Fruit fly (Drosophila melanogaster): Measurements from ENCODE around the gene Clp.

Gene Clp

dm6 chr2L:866950-867744, 47.4 kb downstream of the Clp start (continued):
- TF ChIP-seq CG16779 (GFP tag; IDR thresholded peaks at IDR 0.05) (peak; percentile 87), h (optimal IDR thresholded peaks at IDR 0.05) (no peak), pb (GFP tag; optimal IDR thresholded peaks at IDR 0.05) (peak; percentile 54), CG12155 (GFP tag; optimal IDR thresholded peaks at IDR 0.05) (peak; percentile 89), sisA (GFP tag; IDR thresholded peaks at IDR 0.05) (peak; percentile 95), CG2116 (GFP tag; optimal IDR thresholded peaks at IDR 0.05) (peak; percentile 37), gcm2 (GFP tag; optimal IDR thresholded peaks at IDR 0.05) (peak; percentile 79), unc-4 (GFP tag; IDR thresholded peaks at IDR 0.05; ENCODE audit: partially characterized antibody) (no peak), CG10462 (GFP tag; optimal IDR thresholded peaks at IDR 0.05) (peak; percentile 84), Drgx (GFP tag; IDR thresholded peaks at IDR 0.05) (peak; percentile 97), NK7.1 (GFP tag; optimal IDR thresholded peaks at IDR 0.05) (peak; percentile 83), Spps (tag; optimal IDR thresholded peaks at IDR 0.05) (peak; percentile 75), aop (GFP tag; IDR thresholded peaks at IDR 0.05) (peak; percentile 63; the same call in 1 of the 2 replicates), HLH4C (GFP tag; IDR thresholded peaks at IDR 0.05; ENCODE audit: partially characterized antibody) (no peak; the same call in 2 of the 3 replicates), CG11456 (GFP tag; IDR thresholded peaks at IDR 0.05) (peak; percentile 95), Stat92E (GFP tag; optimal IDR thresholded peaks at IDR 0.05) (peak in 1 of 3 experiments; percentile 66), trh (GFP tag; optimal IDR thresholded peaks at IDR 0.05) (peak; percentile 69), tin (GFP tag; optimal IDR thresholded peaks at IDR 0.05) (peak; percentile 93), Ptx1 (GFP tag; IDR thresholded peaks at IDR 0.05) (peak; percentile 96), Meics (GFP tag; optimal IDR thresholded peaks at IDR 0.05) (peak; percentile 93), Trl (optimal IDR thresholded peaks at IDR 0.05) (peak; percentile 41), Trl (GFP tag; optimal IDR thresholded peaks at IDR 0.05) (peak; percentile 91), CG3163 (GFP tag; optimal IDR thresholded peaks at IDR 0.05) (peak; percentile 73), dan (GFP tag; IDR thresholded peaks at IDR 0.05) (peak; percentile 66; the same call in 1 of the 2 replicates), zfh2 (GFP tag; optimal IDR thresholded peaks at IDR 0.05) (peak; percentile 88), CG4854 (GFP tag; optimal IDR thresholded peaks at IDR 0.05) (peak; percentile 90), Mrtf (GFP tag; IDR thresholded peaks at IDR 0.05) (peak; percentile 95), onecut (GFP tag; IDR thresholded peaks at IDR 0.05) (peak; percentile 94), CG8089 (GFP tag; optimal IDR thresholded peaks at IDR 0.05) (peak; percentile 71), CG7745 (tag; optimal IDR thresholded peaks at IDR 0.05) (no peak), grn (GFP tag; optimal IDR thresholded peaks at IDR 0.05) (no peak), lab (GFP tag; optimal IDR thresholded peaks at IDR 0.05) (peak; percentile 95), Dref (GFP tag; IDR thresholded peaks at IDR 0.05) (no peak), CG17612 (GFP tag; IDR thresholded peaks at IDR 0.05) (peak; percentile 88), slbo (GFP tag; IDR thresholded peaks at IDR 0.05) (peak; percentile 97), salm (tag; optimal IDR thresholded peaks at IDR 0.05) (peak; percentile 81), CG17361 (GFP tag; IDR thresholded peaks at IDR 0.05) (peak; percentile 90), CG6683 (GFP tag; optimal IDR thresholded peaks at IDR 0.05) (peak; percentile 83), Doc2 (GFP tag; IDR thresholded peaks at IDR 0.05) (peak; percentile 80), btn (GFP tag; optimal IDR thresholded peaks at IDR 0.05) (peak; percentile 77), CG7928 (GFP tag; optimal IDR thresholded peaks at IDR 0.05) (peak; percentile 65), CG6272 (GFP tag; IDR thresholded peaks at IDR 0.05) (peak; percentile 94), CG10654 (GFP tag; optimal IDR thresholded peaks at IDR 0.05) (peak; percentile 86), Eip74EF (GFP tag; optimal IDR thresholded peaks at IDR 0.05) (peak in 1 of 2 experiments; percentile 87), org-1 (GFP tag; optimal IDR thresholded peaks at IDR 0.05) (peak; percentile 89), CG4360 (GFP tag; IDR thresholded peaks at IDR 0.05) (peak; percentile 64), CG8290 (GFP tag; optimal IDR thresholded peaks at IDR 0.05) (peak; percentile 88), CG8290 (tag; optimal IDR thresholded peaks at IDR 0.05) (peak; percentile 26 to 98), CG17186 (GFP tag; optimal IDR thresholded peaks at IDR 0.05) (peak; percentile 2), CG13287 (GFP tag; IDR thresholded peaks at IDR 0.05; ENCODE audit: partially characterized antibody) (peak; percentile 12; the same call in 1 of the 2 replicates)
